Fruit fly (Drosophila melanogaster): ENCODE measurements around the gene MED11.

The MED11 gene

DNA sequence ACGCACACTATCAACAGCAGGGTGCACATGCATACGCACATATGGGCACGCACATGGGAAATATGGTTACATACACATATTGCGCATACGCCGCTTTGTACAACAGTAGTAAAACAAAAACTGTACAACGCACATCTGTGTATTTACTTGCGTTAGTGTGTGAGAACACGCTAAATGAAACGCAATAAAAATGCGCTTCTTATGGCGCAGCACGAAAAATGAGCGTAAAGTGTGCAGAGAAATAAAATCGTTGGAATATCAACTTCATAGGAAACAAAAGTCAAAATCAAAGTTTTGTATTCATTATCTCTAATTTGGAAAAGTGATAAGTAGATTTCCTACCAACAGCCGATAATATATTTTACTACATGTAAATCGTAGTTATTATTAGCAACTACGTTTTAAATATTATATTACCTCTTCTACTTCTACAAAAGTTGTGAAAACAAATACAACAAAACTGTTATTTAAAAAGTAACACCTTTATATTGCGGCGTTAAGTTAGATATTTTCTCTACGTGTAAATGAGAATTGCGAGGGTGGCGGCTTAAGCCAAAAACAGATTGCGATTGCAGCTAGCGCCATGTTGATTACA lies 10.7 kb downstream of the MED11 start (continued):
- TF ChIP-seq CG6272 (GFP tag; IDR thresholded peaks at IDR 0.05), result no peak
- no peak for TF ChIP-seq CG10959 (GFP tag; IDR thresholded peaks at IDR 0.05)
- TF ChIP-seq CG17328 (GFP tag; IDR thresholded peaks at IDR 0.05), result no peak
- TF ChIP-seq Hr3 (GFP tag; optimal IDR thresholded peaks at IDR 0.05), result no peak
- TF ChIP-seq CG34422 (GFP tag; IDR thresholded peaks at IDR 0.05), result 0 out of 3 replicates have a peak, but pooled peaks have one; percentile 30
- peak; percentile 46 for TF ChIP-seq CG7556 (GFP tag; optimal IDR thresholded peaks at IDR 0.05)
- TF ChIP-seq Sry-β (GFP tag; optimal IDR thresholded peaks at IDR 0.05), result no peak
- no peak for TF ChIP-seq inv (GFP tag; IDR thresholded peaks at IDR 0.05; ENCODE audit: partially characterized antibody)
- no peak for TF ChIP-seq emc (GFP tag; optimal IDR thresholded peaks at IDR 0.05)
- TF ChIP-seq CG14667 (GFP tag; IDR thresholded peaks at IDR 0.05), result no peak; the same call in 1 of the 2 replicates
- TF ChIP-seq chn (GFP tag; optimal IDR thresholded peaks at IDR 0.05), result peak; percentile 15
- peak; percentile 39 for TF ChIP-seq CG17385 (GFP tag; optimal IDR thresholded peaks at IDR 0.05)
- TF ChIP-seq Side (GFP tag; optimal IDR thresholded peaks at IDR 0.05), result no peak
- peak; percentile 25 for TF ChIP-seq lilli (GFP tag; optimal IDR thresholded peaks at IDR 0.05)
- TF ChIP-seq cg (GFP tag; optimal IDR thresholded peaks at IDR 0.05), result no peak
- TF ChIP-seq CG6813 (GFP tag; optimal IDR thresholded peaks at IDR 0.05), result no peak
- TF ChIP-seq nerfin-1 (tag; optimal IDR thresholded peaks at IDR 0.05), result peak; percentile 55
- TF ChIP-seq toy (GFP tag; IDR thresholded peaks at IDR 0.05), result no peak
- TF ChIP-seq fru (optimal IDR thresholded peaks at IDR 0.05), result no peak
- TF ChIP-seq CG12071 (GFP tag; optimal IDR thresholded peaks at IDR 0.05), result no peak
- TF ChIP-seq tx (GFP tag; optimal IDR thresholded peaks at IDR 0.05), result no peak
- TF ChIP-seq Ravus (GFP tag; IDR thresholded peaks at IDR 0.05), result no peak; the same call in 1 of the 2 replicates
- TF ChIP-seq CG32772 (GFP tag; IDR thresholded peaks at IDR 0.05), result peak; percentile 60
- TF ChIP-seq klu (GFP tag; IDR thresholded peaks at IDR 0.05), result no peak
- no peak for TF ChIP-seq ato (GFP tag; IDR thresholded peaks at IDR 0.05; ENCODE audit: partially characterized antibody)
- TF ChIP-seq CG15011 (GFP tag; optimal IDR thresholded peaks at IDR 0.05), result no peak
- peak; percentile 57 for TF ChIP-seq bcd (GFP tag; optimal IDR thresholded peaks at IDR 0.05)
- peak; percentile 50 for TF ChIP-seq tin (GFP tag; optimal IDR thresholded peaks at IDR 0.05)
- TF ChIP-seq jigr1 (GFP tag; IDR thresholded peaks at IDR 0.05), result no peak
- no peak for TF ChIP-seq CG2889 (GFP tag; IDR thresholded peaks at IDR 0.05)
- TF ChIP-seq Antp (GFP tag; optimal IDR thresholded peaks at IDR 0.05), result no peak
- no peak for TF ChIP-seq jumu (GFP tag; optimal IDR thresholded peaks at IDR 0.05)
- TF ChIP-seq rib (GFP tag; IDR thresholded peaks at IDR 0.05), result no peak
- TF ChIP-seq CG4360 (GFP tag; IDR thresholded peaks at IDR 0.05), result no peak
- no peak for TF ChIP-seq mld (GFP tag; IDR thresholded peaks at IDR 0.05; ENCODE audit: partially characterized antibody)
- TF ChIP-seq slou (GFP tag; optimal IDR thresholded peaks at IDR 0.05), result no peak
- TF ChIP-seq dpn (GFP tag; optimal IDR thresholded peaks at IDR 0.05), result peak; percentile 6 to 11
- no peak for TF ChIP-seq CG4282 (GFP tag; optimal IDR thresholded peaks at IDR 0.05)
- no peak for TF ChIP-seq btn (GFP tag; optimal IDR thresholded peaks at IDR 0.05)
- TF ChIP-seq CG17361 (GFP tag; IDR thresholded peaks at IDR 0.05), result peak; percentile 89
- TF ChIP-seq gsb (GFP tag; IDR thresholded peaks at IDR 0.05), result no peak
- TF ChIP-seq HLH54F (GFP tag; optimal IDR thresholded peaks at IDR 0.05), result no peak
- no peak for TF ChIP-seq Dfd (GFP tag; optimal IDR thresholded peaks at IDR 0.05)
- TF ChIP-seq CG16815 (GFP tag; optimal IDR thresholded peaks at IDR 0.05), result no peak
- TF ChIP-seq CG10147 (GFP tag; optimal IDR thresholded peaks at IDR 0.05), result peak; percentile 41
- no peak for TF ChIP-seq CG17568 (GFP tag; optimal IDR thresholded peaks at IDR 0.05)
- no peak for TF ChIP-seq pum (GFP tag; optimal IDR thresholded peaks at IDR 0.05)
- TF ChIP-seq kay (GFP tag; optimal IDR thresholded peaks at IDR 0.05), result no peak
- no peak for TF ChIP-seq CG12744 (GFP tag; optimal IDR thresholded peaks at IDR 0.05)
- TF ChIP-seq usp (GFP tag; optimal IDR thresholded peaks at IDR 0.05), result no peak
- no peak for TF ChIP-seq CG9932 (GFP tag; IDR thresholded peaks at IDR 0.05)
- TF ChIP-seq ac (GFP tag; optimal IDR thresholded peaks at IDR 0.05), result no peak
- no peak for TF ChIP-seq CG2199 (GFP tag; IDR thresholded peaks at IDR 0.05)
